Worm (Caenorhabditis elegans) whole organism, young adult: ENCODE results near the gene Y41D4B.14.
A peak's percentile ranks its signal among the peaks of the same experiment; 100 is the strongest.
"Not testable (repeated sequence)": the region's sequence is repeated elsewhere in the genome, so short reads cannot be mapped to it uniquely, and the experiment has no call there.

ENCODE experiments used
- B0336.3 ChIP-seq: fragments of 200-800 bp; sonication (Bioruptor generic); IDR thresholded peaks from 2 replicates; pipeline ENCODE4 v1.3.6; 2022; ENCODE audit warnings: missing genetic modification characterization, missing compliant biosample characterization
- F10E7.11 ChIP-seq: sonication (generic microtip); optimal IDR thresholded peaks from 2 replicates; lab custom pipeline; 2017; ENCODE audit warnings: mild to moderate bottlenecking, missing genetic modification characterization, moderate library complexity, missing compliant biosample characterization
- F33H1.4 ChIP-seq: fragments of 200-800 bp; sonication (Bioruptor generic); IDR thresholded peaks from 2 replicates; pipeline ENCODE4 v1.3.6; 2022; ENCODE audit warnings: missing genetic modification reagents, missing genetic modification characterization, missing compliant biosample characterization
- F39B2.1 ChIP-seq: fragments of 200-800 bp; sonication (Bioruptor generic); IDR thresholded peaks from 2 replicates; pipeline ENCODE4 v1.3.6; 2022; ENCODE audit warnings: missing genetic modification reagents, missing genetic modification characterization, missing compliant biosample characterization
- F55B11.4 ChIP-seq: sonication (generic microtip); optimal IDR thresholded peaks from 2 replicates; lab custom pipeline; 2016; ENCODE audit warnings: missing compliant biosample characterization, missing genetic modification characterization, borderline replicate concordance; ENCODE audit not compliant: insufficient read depth
- atf-7 ChIP-seq: sonication (generic microtip); optimal IDR thresholded peaks from 2 replicates; lab custom pipeline; 2017; ENCODE audit warnings: mild to moderate bottlenecking, missing genetic modification characterization, missing compliant biosample characterization
- attf-3 ChIP-seq: fragments of 200-800 bp; sonication (Bioruptor generic); conservative IDR thresholded peaks from 2 replicates; pipeline ENCODE4 v1.3.6; 2022; ENCODE audit warnings: missing genetic modification reagents, missing genetic modification characterization, missing compliant biosample characterization
- cebp-1 ChIP-seq, 2 experiments: fragments of 200-800 bp in 1 of 2; sonication (Bioruptor generic) in 1 of 2; sonication (generic microtip) in 1 of 2; IDR thresholded peaks in 1 of 2; optimal IDR thresholded peaks in 1 of 2; 2 replicates each; pipeline versions ENCODE4 v1.3.6 to Lab custom; 2017 to 2022; ENCODE audit warnings: missing compliant biosample characterization in 2 of 2, missing genetic modification characterization in 2 of 2, mild to moderate bottlenecking in 1 of 2, missing genetic modification reagents in 1 of 2, moderate library complexity in 1 of 2
- dpff-1 ChIP-seq: sonication (generic microtip); optimal IDR thresholded peaks from 2 replicates; lab custom pipeline; 2017; ENCODE audit warnings: mild to moderate bottlenecking, missing genetic modification characterization, missing compliant biosample characterization
- egrh-3 ChIP-seq: fragments of 200-800 bp; sonication (Bioruptor generic); IDR thresholded peaks from 2 replicates; pipeline ENCODE4 v1.3.6; 2022; ENCODE audit warnings: missing genetic modification reagents, missing genetic modification characterization, missing compliant biosample characterization
- ets-4 ChIP-seq: fragments of 200-800 bp; sonication (Bioruptor generic); optimal IDR thresholded peaks from 2 replicates; lab custom pipeline; 2018; ENCODE audit warnings: mild to moderate bottlenecking, missing genetic modification characterization, missing compliant biosample characterization
- hmg-1.2 ChIP-seq: fragments of 200-800 bp; sonication (Bioruptor generic); IDR thresholded peaks from 2 replicates; pipeline ENCODE4 v1.3.6; 2022; ENCODE audit warnings: missing genetic modification reagents, missing genetic modification characterization, missing compliant biosample characterization
- lag-1 ChIP-seq: fragments of 200-800 bp; sonication (Bioruptor generic); IDR thresholded peaks from 2 replicates; pipeline ENCODE4 v1.3.6; 2022; ENCODE audit warnings: missing genetic modification reagents, missing genetic modification characterization, missing compliant biosample characterization
- lin-54 ChIP-seq: fragments of 200-800 bp; sonication (Bioruptor generic); optimal IDR thresholded peaks from 2 replicates; lab custom pipeline; 2018; ENCODE audit warnings: mild to moderate bottlenecking, missing genetic modification characterization, missing compliant biosample characterization
- madf-6 ChIP-seq: fragments of 200-800 bp; sonication (Bioruptor generic); IDR thresholded peaks from 2 replicates; pipeline ENCODE4 v1.3.6; 2022; ENCODE audit warnings: missing genetic modification reagents, missing genetic modification characterization, missing compliant biosample characterization
- mel-28 ChIP-seq: sonication (generic microtip); optimal IDR thresholded peaks from 2 replicates; lab custom pipeline; 2016; ENCODE audit warnings: borderline replicate concordance, mild to moderate bottlenecking, missing genetic modification characterization, missing compliant biosample characterization
- nfya-1 ChIP-seq: sonication (generic microtip); optimal IDR thresholded peaks from 2 replicates; lab custom pipeline; 2017; ENCODE audit warnings: antibody characterized with exemption, missing compliant biosample characterization, missing genetic modification characterization, borderline replicate concordance; ENCODE audit not compliant: insufficient read depth
- nfyb-1 ChIP-seq: fragments of 200-800 bp; sonication (Bioruptor generic); IDR thresholded peaks from 2 replicates; pipeline ENCODE4 v1.3.6; 2022; ENCODE audit warnings: missing genetic modification reagents, missing genetic modification characterization, missing compliant biosample characterization
- nhr-90 ChIP-seq: sonication (generic microtip); optimal IDR thresholded peaks from 2 replicates; lab custom pipeline; 2016; ENCODE audit warnings: missing genotype, mild to moderate bottlenecking, missing genetic modification characterization, missing compliant biosample characterization
- rec-8 ChIP-seq, 2 experiments: sonication (generic microtip); optimal IDR thresholded peaks; 2 replicates each; lab custom pipeline; 2016; ENCODE audit warnings: mild to moderate bottlenecking in 2 of 2, missing genetic modification characterization in 2 of 2, missing genetic modification reagents in 2 of 2, missing genotype in 2 of 2, missing biosample characterization in 1 of 2, missing compliant biosample characterization in 1 of 2, moderate library complexity in 1 of 2
- sea-2 ChIP-seq: fragments of 200-800 bp; sonication (Bioruptor generic); IDR thresholded peaks from 2 replicates; pipeline ENCODE4 v1.3.6; 2022; ENCODE audit warnings: missing genetic modification characterization, missing compliant biosample characterization
- snpc-1.3 ChIP-seq: sonication (generic microtip); optimal IDR thresholded peaks from 2 replicates; lab custom pipeline; 2017; ENCODE audit warnings: missing genetic modification characterization, mild to moderate bottlenecking, missing compliant biosample characterization, antibody characterized with exemption, moderate library complexity, missing genotype, missing genetic modification reagents; ENCODE audit not compliant: insufficient read depth
- snpc-4 ChIP-seq, 5 experiments: fragments of 150-350 bp in 1 of 5; sonication (generic microtip) in 4 of 5; optimal IDR thresholded peaks; 2 replicates each; lab custom pipeline; 2014 to 2018; ENCODE audit warnings: missing genetic modification characterization in 5 of 5, missing biosample characterization in 3 of 5, antibody characterized with exemption in 2 of 5, mild to moderate bottlenecking in 2 of 5, missing compliant biosample characterization in 2 of 5, missing genotype in 2 of 5, moderate library complexity in 2 of 5, missing genetic modification reagents in 1 of 5
- tlf-1 ChIP-seq: fragments of 200-800 bp; sonication (Bioruptor generic); optimal IDR thresholded peaks from 2 replicates; lab custom pipeline; 2018; ENCODE audit warnings: mild to moderate bottlenecking, missing genetic modification characterization, missing compliant biosample characterization
- xnd-1 ChIP-seq: sonication (generic microtip); optimal IDR thresholded peaks from 2 replicates; lab custom pipeline; 2016; ENCODE audit warnings: missing genotype, missing genetic modification reagents, missing genetic modification characterization, missing compliant biosample characterization
- zfh-2 ChIP-seq: fragments of 200-800 bp; sonication (Bioruptor generic); conservative IDR thresholded peaks from 2 replicates; pipeline ENCODE4 v1.3.6; 2022; ENCODE audit warnings: missing genetic modification reagents, missing genetic modification characterization, missing compliant biosample characterization
- ztf-28 ChIP-seq: fragments of 200-800 bp; sonication (Bioruptor generic); IDR thresholded peaks from 2 replicates; pipeline ENCODE4 v1.3.6; 2022; ENCODE audit warnings: missing genetic modification reagents, missing genetic modification characterization, missing compliant biosample characterization
- ztf-3 ChIP-seq: fragments of 200-800 bp; sonication (Bioruptor generic); optimal IDR thresholded peaks from 2 replicates; lab custom pipeline; 2018; ENCODE audit warnings: mild to moderate bottlenecking, missing genetic modification characterization, missing compliant biosample characterization

Gene Y41D4B.14

DNA sequence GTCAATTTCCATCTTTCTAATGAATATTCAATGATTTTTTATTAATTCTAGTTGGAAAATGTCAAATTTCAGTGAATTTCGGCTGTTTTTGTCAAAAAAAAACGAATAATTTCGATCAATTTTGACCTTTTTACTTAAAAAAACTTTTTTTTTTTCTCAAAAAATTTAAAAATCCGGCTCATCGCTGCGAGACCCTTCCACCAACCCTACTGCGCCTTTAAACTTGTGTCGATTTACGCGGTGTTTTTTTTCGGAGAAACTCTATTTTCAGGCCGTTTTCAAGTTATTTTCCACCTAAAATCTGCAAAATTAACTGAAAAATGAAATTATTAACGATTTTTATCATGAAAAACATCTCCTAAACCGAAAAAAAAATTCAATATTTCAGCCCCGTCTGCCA lies 24.0 kb downstream of the Y41D4B.14 start:
- TF ChIP-seq F33H1.4 (GFP tag; lab: Robert Waterston, UW) (peak; percentile 67), F55B11.4 (tag; lab: Kevin White, UChicago) (no peak)

DNA sequence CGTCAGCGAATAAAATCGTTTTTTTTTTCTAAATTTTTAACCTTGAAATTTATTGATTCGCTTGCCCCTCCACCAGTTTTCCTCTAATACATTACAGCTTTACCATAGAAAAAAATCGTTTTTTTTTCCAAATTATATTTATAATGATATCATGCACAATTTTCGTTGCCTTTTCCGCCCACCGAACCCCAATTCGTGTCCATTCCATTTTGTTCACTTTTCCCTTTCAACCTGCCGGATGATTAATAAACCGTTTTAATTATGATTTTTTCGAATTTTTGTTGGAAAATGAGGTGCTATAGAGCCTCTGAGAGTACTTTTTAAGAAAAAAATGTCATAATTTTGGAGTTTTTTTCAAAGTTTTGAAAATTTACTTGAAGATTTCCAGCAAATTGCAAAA lies 24.5 kb downstream of the Y41D4B.14 start, which contains the start of gene set-23:
TSS of gene set-23 (plus strand) at position 301 of the 400 bp plus-strand sequence.
- TF ChIP-seq dpff-1 (tag; lab: Kevin White, UChicago) (no peak), zfh-2 (GFP tag; lab: Robert Waterston, UW) (no peak), F55B11.4 (tag; lab: Kevin White, UChicago) (no peak), B0336.3 (no peak), F39B2.1 (GFP tag; lab: Robert Waterston, UW) (no peak), egrh-3 (GFP tag; lab: Robert Waterston, UW) (no peak), atf-7 (no peak), ztf-28 (GFP tag; lab: Robert Waterston, UW) (no peak), nhr-90 (tag; lab: Kevin White, UChicago) (no peak), rec-8 (tag; optimal IDR thresholded peaks at IDR 0.05; lab: Kevin White, UChicago) (no peak), attf-3 (no peak), mel-28 (tag; lab: Kevin White, UChicago) (no peak), sea-2 (GFP tag; lab: Robert Waterston, UW) (no peak)
- TF ChIP-seq, all 124 proteins: peak for 0

DNA sequence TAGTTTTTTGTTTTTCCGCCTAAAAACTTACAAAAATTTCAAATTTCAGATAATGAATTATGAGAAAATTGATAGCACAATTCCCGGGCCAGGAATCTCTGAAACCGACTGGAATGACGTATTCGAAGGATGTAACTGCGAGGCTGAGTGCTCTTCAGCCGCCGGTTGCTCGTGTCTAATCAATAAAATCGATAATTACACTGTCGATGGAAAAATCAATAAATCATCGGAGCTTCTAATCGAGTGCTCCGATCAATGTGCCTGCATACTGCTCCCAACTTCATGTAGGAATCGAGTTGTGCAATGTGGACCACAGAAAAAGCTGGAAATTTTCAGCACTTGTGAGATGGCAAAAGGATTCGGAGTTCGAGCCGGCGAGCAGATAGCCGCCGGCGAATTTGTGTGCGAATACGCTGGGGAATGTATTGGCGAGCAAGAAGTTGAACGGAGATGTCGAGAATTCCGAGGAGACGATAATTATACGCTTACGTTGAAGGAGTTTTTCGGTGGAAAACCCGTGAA lies 26.2 kb downstream of the Y41D4B.14 start:
- TF ChIP-seq lin-54 (GFP tag; lab: Kevin White, UChicago) (no peak), madf-6 (GFP tag; lab: Robert Waterston, UW) (no peak), lag-1 (no peak), sea-2 (GFP tag; lab: Robert Waterston, UW) (no peak), snpc-4 (GFP tag; optimal IDR thresholded peaks at IDR 0.05; lab: Kevin White, UChicago) (no peak), snpc-4 (tag; optimal IDR thresholded peaks at IDR 0.05; lab: Kevin White, UChicago) (no peak), nfya-1 (tag; lab: Kevin White, UChicago) (no peak), xnd-1 (tag; lab: Kevin White, UChicago) (no peak), F10E7.11 (tag; lab: Kevin White, UChicago) (no peak), dpff-1 (tag; lab: Kevin White, UChicago) (no peak)

DNA sequence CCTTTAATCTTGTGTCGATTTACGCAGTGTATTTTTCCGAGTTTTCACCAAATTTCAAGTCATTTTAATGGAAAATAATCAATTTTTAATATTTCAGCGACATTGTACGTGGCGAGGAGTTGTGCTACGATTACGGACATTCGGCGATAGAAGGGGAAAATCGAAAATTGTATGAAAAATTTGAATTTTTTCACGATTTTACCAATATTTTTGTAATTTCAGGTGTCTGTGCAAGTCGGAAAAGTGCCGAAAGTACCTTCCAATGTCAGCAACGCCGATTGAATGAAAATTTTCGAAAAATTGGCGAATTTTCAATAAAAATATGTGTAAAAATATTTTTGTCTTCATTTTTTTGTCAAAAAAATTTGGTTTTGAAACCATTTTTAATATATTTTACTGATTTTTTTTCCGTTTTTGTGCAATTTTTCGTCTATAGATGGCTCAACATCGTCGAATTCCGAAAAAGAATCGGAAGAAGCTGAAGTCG lies 28.5 kb downstream of the Y41D4B.14 start, which contains the start of gene Y41D4B.11:
TSS of gene Y41D4B.11 (plus strand) at position 437 of the 487 bp plus-strand sequence.
- TF ChIP-seq ztf-3 (GFP tag; lab: Kevin White, UChicago), result no peak
- TF ChIP-seq, all 124 proteins: peak for 0

DNA sequence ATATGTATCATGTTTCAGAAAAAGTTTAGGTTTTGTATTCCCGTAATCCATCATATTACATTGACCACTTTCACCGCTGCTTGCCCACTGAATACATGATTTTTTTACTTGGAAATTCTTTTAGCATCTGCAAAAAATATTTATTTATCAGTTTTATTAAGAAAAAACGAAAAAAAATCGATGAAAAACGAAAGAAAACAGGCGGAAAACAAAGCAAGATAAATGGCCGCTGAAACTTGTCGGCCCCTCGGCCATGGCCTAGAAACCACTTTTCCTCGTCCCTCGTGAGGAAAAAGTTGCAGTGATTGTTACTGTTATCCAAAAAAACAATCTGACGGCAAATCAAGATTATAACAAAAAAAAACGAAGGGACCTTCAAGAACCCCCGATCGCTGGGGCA lies 33.1 kb downstream of the Y41D4B.14 start, which contains the start of gene dsl-3:
TSS of gene dsl-3 (plus strand) at position 301 of the 400 bp plus-strand sequence.
- not testable (repeated sequence) for TF ChIP-seq cebp-1 (GFP tag; IDR thresholded peaks at IDR 0.05; lab: Robert Waterston, UW); cebp-1 (tag; optimal IDR thresholded peaks at IDR 0.05; lab: Kevin White, UChicago); nfyb-1; ets-4 (GFP tag; lab: Kevin White, UChicago)

DNA sequence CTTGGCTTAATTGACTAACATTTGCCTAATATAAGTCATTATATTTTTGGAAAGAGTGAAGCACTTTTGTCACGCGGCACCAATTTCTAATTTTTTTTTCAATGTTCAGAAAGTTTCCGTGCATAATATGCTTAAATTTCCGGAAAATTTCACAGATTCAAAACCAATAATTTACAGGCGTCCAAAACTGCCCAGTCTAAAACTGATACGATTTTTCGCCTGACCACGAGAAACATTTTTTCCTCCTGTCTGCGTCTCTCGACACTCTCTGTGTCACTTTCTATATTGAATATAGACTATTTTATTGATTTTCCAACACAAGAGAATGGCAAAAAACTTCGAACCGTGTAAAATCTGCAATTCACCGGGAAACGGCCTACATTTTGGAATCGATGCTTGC lies 36.8 kb downstream of the Y41D4B.14 start, which contains the start of gene nhr-122:
TSS of gene nhr-122 (plus strand) at position 301 of the 400 bp plus-strand sequence.
- TF ChIP-seq tlf-1 (GFP tag; lab: Kevin White, UChicago) (no peak), snpc-1.3 (tag; lab: Kevin White, UChicago) (no peak), hmg-1.2 (GFP tag; lab: Robert Waterston, UW) (peak; percentile 31; the same call in 1 of the 2 replicates)
